Fruit fly (Drosophila melanogaster) whole organism, embryonic: Measurements from ENCODE around the gene gb.

Source experiments
- Atf-2 ChIP-seq: fragments of 200-800 bp; sonication (Bioruptor generic); optimal IDR thresholded peaks from 2 replicates; lab custom pipeline; 2016; ENCODE audit warnings: missing biosample characterization, missing genetic modification characterization
- Atf6 ChIP-seq: fragments of 200-800 bp; sonication (Bioruptor generic); IDR thresholded peaks from 2 replicates; pipeline ENCODE4 v1.3.6; 2022; ENCODE audit warnings: missing biosample characterization, missing genetic modification characterization
- Awh ChIP-seq: fragments of 200-800 bp; sonication (Bioruptor generic); IDR thresholded peaks from 2 replicates; pipeline ENCODE4, ENCODE4 v1.3.6; 2022; ENCODE audit warnings: missing biosample characterization, missing genetic modification characterization
- C15 ChIP-seq: fragments of 200-800 bp; sonication (Bioruptor generic); IDR thresholded peaks from 3 replicates; pipeline ENCODE4 v1.3.6; 2022; ENCODE audit warnings: missing biosample characterization, missing genetic modification characterization
- CG10209 ChIP-seq: fragments of 200-800 bp; sonication (Bioruptor generic); optimal IDR thresholded peaks from 3 replicates; lab custom pipeline; 2017; ENCODE audit warnings: missing biosample characterization, mild to moderate bottlenecking, missing genetic modification characterization, missing genetic modification reagents
- CG10543 ChIP-seq: fragments of 200-800 bp; sonication (Bioruptor generic); optimal IDR thresholded peaks from 3 replicates; lab custom pipeline; 2017; ENCODE audit warnings: missing biosample characterization, mild to moderate bottlenecking, missing genetic modification characterization, moderate library complexity
- CG10979 ChIP-seq: fragments of 200-800 bp; sonication (Bioruptor generic); optimal IDR thresholded peaks from 2 replicates; lab custom pipeline; 2018; ENCODE audit warnings: missing biosample characterization, mild to moderate bottlenecking, missing genetic modification characterization, moderate library complexity
- CG11695 ChIP-seq: fragments of 200-800 bp; sonication (Bioruptor generic); IDR thresholded peaks from 3 replicates; pipeline ENCODE4 v1.3.6; 2022; ENCODE audit warnings: missing biosample characterization, missing genetic modification characterization
- CG11696 ChIP-seq: fragments of 200-800 bp; sonication (Bioruptor generic); IDR thresholded peaks from 2 replicates; pipeline ENCODE4 v1.3.6; 2022; ENCODE audit warnings: missing biosample characterization, missing genetic modification characterization
- CG12155 ChIP-seq: fragments of 200-800 bp; sonication (Bioruptor generic); optimal IDR thresholded peaks from 3 replicates; lab custom pipeline; 2016; ENCODE audit warnings: missing biosample characterization, missing genetic modification characterization
- CG13775 ChIP-seq: fragments of 200-800 bp; sonication (Bioruptor generic); optimal IDR thresholded peaks from 3 replicates; lab custom pipeline; 2017; ENCODE audit warnings: missing biosample characterization, mild to moderate bottlenecking, missing genetic modification characterization
- CG18262 ChIP-seq: fragments of 200-800 bp; optimal IDR thresholded peaks from 3 replicates; lab custom pipeline; 2019; ENCODE audit warnings: missing biosample characterization, mild to moderate bottlenecking, missing genetic modification characterization, moderate library complexity
- CG30403 ChIP-seq: fragments of 200-800 bp; sonication (Bioruptor generic); optimal IDR thresholded peaks from 3 replicates; lab custom pipeline; 2016; ENCODE audit warnings: missing biosample characterization, missing genetic modification characterization
- CG32772 ChIP-seq: fragments of 200-800 bp; sonication (Bioruptor generic); IDR thresholded peaks from 2 replicates; pipeline ENCODE4 v1.3.6; 2022; ENCODE audit warnings: missing biosample characterization, missing genetic modification characterization
- CG4707 ChIP-seq: fragments of 200-800 bp; sonication (Bioruptor generic); optimal IDR thresholded peaks from 2 replicates; lab custom pipeline; 2018; ENCODE audit warnings: missing biosample characterization, mild to moderate bottlenecking, missing genetic modification characterization, moderate library complexity
- CG7786 ChIP-seq: fragments of 200-800 bp; sonication (Bioruptor generic); optimal IDR thresholded peaks from 2 replicates; lab custom pipeline; 2016; ENCODE audit warnings: missing biosample characterization, missing genetic modification characterization
- CG7928 ChIP-seq: fragments of 200-800 bp; sonication (Bioruptor generic); optimal IDR thresholded peaks from 2 replicates; lab custom pipeline; 2017; ENCODE audit warnings: missing biosample characterization, mild to moderate bottlenecking, missing genetic modification characterization
- CG8388 ChIP-seq: fragments of 200-800 bp; sonication (Bioruptor generic); optimal IDR thresholded peaks from 2 replicates; lab custom pipeline; 2019; ENCODE audit warnings: missing biosample characterization, mild to moderate bottlenecking, missing genetic modification characterization, moderate library complexity
- CG8924 ChIP-seq: fragments of 200-800 bp; optimal IDR thresholded peaks from 3 replicates; lab custom pipeline; 2019; ENCODE audit warnings: missing biosample characterization, mild to moderate bottlenecking, missing genetic modification characterization, moderate library complexity
- CG9215 ChIP-seq: fragments of 200-800 bp; sonication (Bioruptor generic); IDR thresholded peaks from 2 replicates; pipeline ENCODE4 v1.3.6; 2022; ENCODE audit warnings: missing biosample characterization, missing genetic modification characterization
- CG9817 ChIP-seq: fragments of 200-800 bp; sonication (Bioruptor generic); optimal IDR thresholded peaks from 2 replicates; lab custom pipeline; 2018; ENCODE audit warnings: missing biosample characterization, mild to moderate bottlenecking, missing genetic modification characterization, moderate library complexity
- D ChIP-seq, 2 experiments: fragments of 200-800 bp in 1 of 2; fragments of >200 bp in 1 of 2; sonication (Bioruptor generic) in 1 of 2; optimal IDR thresholded peaks; 2 replicates in 1 of 2; 3 replicates in 1 of 2; lab custom pipeline; 2017; ENCODE audit warnings: mild to moderate bottlenecking in 1 of 2, missing biosample characterization in 1 of 2, missing genetic modification characterization in 1 of 2, missing genetic modification reagents in 1 of 2
- D19B ChIP-seq: fragments of 200-800 bp; sonication (Bioruptor generic); optimal IDR thresholded peaks from 2 replicates; lab custom pipeline; 2017; ENCODE audit warnings: missing biosample characterization, mild to moderate bottlenecking, missing genetic modification characterization
- Deaf1 ChIP-seq: fragments of 200-800 bp; optimal IDR thresholded peaks from 3 replicates; lab custom pipeline; 2019; ENCODE audit warnings: missing biosample characterization, mild to moderate bottlenecking, missing genetic modification characterization, moderate library complexity
- Dip3 ChIP-seq: fragments of 200-800 bp; sonication (Bioruptor generic); optimal IDR thresholded peaks from 3 replicates; lab custom pipeline; 2016; ENCODE audit warnings: missing biosample characterization, missing genetic modification characterization
- Gug ChIP-seq: fragments of 200-800 bp; sonication (Bioruptor generic); IDR thresholded peaks from 4 replicates; pipeline ENCODE4 v1.3.6; 2022; ENCODE audit warnings: missing biosample characterization, missing genetic modification characterization
- H15 ChIP-seq: fragments of 200-800 bp; sonication (Bioruptor generic); IDR thresholded peaks from 3 replicates; pipeline ENCODE4 v1.3.6; 2022; ENCODE audit warnings: missing biosample characterization, missing genetic modification characterization
- Hr78 ChIP-seq, 2 experiments: fragments of 200-800 bp in 1 of 2; fragments of >200 bp in 1 of 2; sonication (Bioruptor generic) in 1 of 2; optimal IDR thresholded peaks; 2 replicates each; lab custom pipeline; 2017 to 2019; ENCODE audit warnings: missing biosample characterization in 2 of 2, missing genetic modification characterization in 2 of 2, mild to moderate bottlenecking in 1 of 2, moderate library complexity in 1 of 2
- Nf-YC ChIP-seq: fragments of 200-800 bp; optimal IDR thresholded peaks from 3 replicates; lab custom pipeline; 2019; ENCODE audit warnings: missing biosample characterization, mild to moderate bottlenecking, missing genetic modification characterization, moderate library complexity
- NfI ChIP-seq: fragments of 200-800 bp; sonication (Bioruptor generic); optimal IDR thresholded peaks from 3 replicates; lab custom pipeline; 2018; ENCODE audit warnings: missing biosample characterization, mild to moderate bottlenecking, missing genetic modification characterization, moderate library complexity
- Optix ChIP-seq: fragments of 200-800 bp; sonication (Bioruptor generic); IDR thresholded peaks from 3 replicates; pipeline ENCODE4 v1.3.6; 2022; ENCODE audit warnings: missing biosample characterization, missing genetic modification characterization
- Ssrp ChIP-seq: fragments of 200-800 bp; sonication (Bioruptor generic); optimal IDR thresholded peaks from 2 replicates; lab custom pipeline; 2018; ENCODE audit warnings: missing biosample characterization, mild to moderate bottlenecking, missing genetic modification characterization, moderate library complexity
- Taf1 ChIP-seq: fragments of 200-800 bp; sonication (Bioruptor generic); IDR thresholded peaks from 2 replicates; pipeline ENCODE4 v1.3.6; 2022; ENCODE audit warnings: missing biosample characterization, missing genetic modification characterization
- Usf ChIP-seq: fragments of 200-800 bp; sonication (Bioruptor generic); optimal IDR thresholded peaks from 2 replicates; lab custom pipeline; 2017; ENCODE audit warnings: missing genotype, missing biosample characterization, missing genetic modification characterization
- al ChIP-seq: fragments of 200-800 bp; sonication (Bioruptor generic); IDR thresholded peaks from 2 replicates; pipeline ENCODE4 v1.3.6; 2022; ENCODE audit warnings: missing biosample characterization, missing genetic modification characterization
- bab2 ChIP-seq: fragments of 200-800 bp; sonication (Bioruptor generic); optimal IDR thresholded peaks from 2 replicates; lab custom pipeline; 2016; ENCODE audit warnings: missing biosample characterization, missing genetic modification characterization
- bowl ChIP-seq: fragments of 200-800 bp; sonication (Bioruptor generic); IDR thresholded peaks from 2 replicates; pipeline ENCODE4 v1.3.6; 2022; ENCODE audit warnings: missing biosample characterization, missing genetic modification characterization
- crol ChIP-seq: fragments of 200-800 bp; sonication (Bioruptor generic); IDR thresholded peaks from 2 replicates; pipeline ENCODE4 v1.3.6; 2022; ENCODE audit warnings: missing biosample characterization, missing genetic modification characterization
- disco-r ChIP-seq: fragments of 200-800 bp; sonication (Bioruptor generic); optimal IDR thresholded peaks from 2 replicates; lab custom pipeline; 2016; ENCODE audit warnings: missing biosample characterization, missing genetic modification characterization
- dmrt99B ChIP-seq: fragments of 200-800 bp; sonication (Bioruptor generic); optimal IDR thresholded peaks from 2 replicates; lab custom pipeline; 2018; ENCODE audit warnings: missing biosample characterization, mild to moderate bottlenecking, missing genetic modification characterization, moderate library complexity
- ems ChIP-seq: fragments of 200-800 bp; sonication (Bioruptor generic); optimal IDR thresholded peaks from 3 replicates; lab custom pipeline; 2016; ENCODE audit warnings: missing biosample characterization, missing genetic modification characterization
- fd3F ChIP-seq: fragments of 200-800 bp; sonication (Bioruptor generic); optimal IDR thresholded peaks from 2 replicates; lab custom pipeline; 2018; ENCODE audit warnings: missing biosample characterization, mild to moderate bottlenecking, missing genetic modification characterization, moderate library complexity
- gcm ChIP-seq: fragments of 200-800 bp; sonication (Bioruptor generic); optimal IDR thresholded peaks from 2 replicates; lab custom pipeline; 2019; ENCODE audit warnings: missing biosample characterization, mild to moderate bottlenecking, missing genetic modification characterization, moderate library complexity
- jing ChIP-seq: fragments of 200-800 bp; sonication (Bioruptor generic); optimal IDR thresholded peaks from 2 replicates; lab custom pipeline; 2018; ENCODE audit warnings: missing biosample characterization, mild to moderate bottlenecking, missing genetic modification characterization
- lmd ChIP-seq: fragments of 200-800 bp; sonication (Bioruptor generic); IDR thresholded peaks from 2 replicates; pipeline ENCODE4 v1.3.6; 2022; ENCODE audit warnings: missing biosample characterization, missing genetic modification characterization
- mam ChIP-seq: fragments of 200-800 bp; sonication (Bioruptor generic); optimal IDR thresholded peaks from 3 replicates; lab custom pipeline; 2016; ENCODE audit warnings: missing biosample characterization, missing genetic modification characterization
- pho ChIP-seq: fragments of 200-800 bp; sonication (Bioruptor generic); optimal IDR thresholded peaks from 2 replicates; lab custom pipeline; 2016; ENCODE audit warnings: missing biosample characterization, missing genetic modification characterization
- sqz ChIP-seq: fragments of 200-800 bp; sonication (Bioruptor generic); optimal IDR thresholded peaks from 3 replicates; lab custom pipeline; 2018; ENCODE audit warnings: missing biosample characterization, mild to moderate bottlenecking, missing genetic modification characterization
- z ChIP-seq: fragments of 200-800 bp; sonication (Bioruptor generic); IDR thresholded peaks from 3 replicates; pipeline ENCODE4 v1.3.6; 2022; ENCODE audit warnings: missing biosample characterization, missing genetic modification characterization

gb gene

dm6 chr3R:27153062-27153878, 41.2 kb upstream of the gb start (continued):
- TF ChIP-seq z (no peak), Atf6 (GFP tag; lab: Robert Waterston, UW) (no peak), CG7928 (peak; percentile 28), Atf-2 (GFP tag; lab: Kevin White, UChicago) (no peak), CG10979 (tag; lab: Kevin White, UChicago) (peak; percentile 12), CG9215 (peak; percentile 36), Optix (GFP tag; lab: Robert Waterston, UW) (no peak), CG30403 (GFP tag; lab: Kevin White, UChicago) (peak; percentile 47), CG7786 (GFP tag; lab: Kevin White, UChicago) (peak; percentile 17), CG4707 (GFP tag; lab: Kevin White, UChicago) (no peak), crol (peak; percentile 80), ems (GFP tag; lab: Kevin White, UChicago) (peak; percentile 8), CG11695 (GFP tag; lab: Robert Waterston, UW) (peak; percentile 33; the same call in 1 of the 3 replicates), Hr78 (GFP tag; optimal IDR thresholded peaks at IDR 0.05; lab: Kevin White, UChicago) (no peak), CG13775 (GFP tag; lab: Kevin White, UChicago) (peak; percentile 57), Dip3 (peak; percentile 21), NfI (GFP tag; lab: Kevin White, UChicago) (peak; percentile 46), Ssrp (tag; lab: Kevin White, UChicago) (peak; percentile 32), sqz (GFP tag; lab: Kevin White, UChicago) (no peak), Taf1 (GFP tag; lab: Robert Waterston, UW) (no peak), D19B (GFP tag; lab: Kevin White, UChicago) (peak; percentile 59), al (peak; percentile 43), C15 (no peak), H15 (no peak), gcm (no peak), pho (GFP tag; lab: Kevin White, UChicago) (peak; percentile 37), CG32772 (no peak), CG10209 (GFP tag; lab: Kevin White, UChicago) (peak; percentile 71), CG8924 (tag; lab: Kevin White, UChicago) (peak; percentile 70), D (optimal IDR thresholded peaks at IDR 0.05; lab: Kevin White, UChicago) (no peak), D (GFP tag; optimal IDR thresholded peaks at IDR 0.05; lab: Kevin White, UChicago) (peak; percentile 27), CG8388 (GFP tag; lab: Kevin White, UChicago) (peak; percentile 14), CG10543 (GFP tag; lab: Kevin White, UChicago) (peak; percentile 42), Nf-YC (tag; lab: Kevin White, UChicago) (peak; percentile 40), fd3F (peak; percentile 39), CG11696 (peak; percentile 83), disco-r (GFP tag; lab: Kevin White, UChicago) (no peak), dmrt99B (peak; percentile 51), lmd (peak; percentile 33; the same call in 1 of the 2 replicates), mam (GFP tag; lab: Kevin White, UChicago) (peak; percentile 38), CG9817 (tag; lab: Kevin White, UChicago) (peak; percentile 35), Deaf1 (tag; lab: Kevin White, UChicago) (peak; percentile 38), bab2 (GFP tag; lab: Kevin White, UChicago) (peak; percentile 26), Gug (no peak; the same call in 3 of the 4 replicates), CG18262 (peak; percentile 68), Usf (GFP tag; lab: Kevin White, UChicago) (peak; percentile 60), Awh (GFP tag; lab: Robert Waterston, UW) (peak; percentile 58; the same call in 1 of the 2 replicates), jing (GFP tag; lab: Kevin White, UChicago) (no peak), CG12155 (peak; percentile 13), bowl (GFP tag; lab: Robert Waterston, UW) (no peak)
